Worm (Caenorhabditis elegans): Measurements from ENCODE around the gene W10G11.1.

The W10G11.1 gene

DNA sequence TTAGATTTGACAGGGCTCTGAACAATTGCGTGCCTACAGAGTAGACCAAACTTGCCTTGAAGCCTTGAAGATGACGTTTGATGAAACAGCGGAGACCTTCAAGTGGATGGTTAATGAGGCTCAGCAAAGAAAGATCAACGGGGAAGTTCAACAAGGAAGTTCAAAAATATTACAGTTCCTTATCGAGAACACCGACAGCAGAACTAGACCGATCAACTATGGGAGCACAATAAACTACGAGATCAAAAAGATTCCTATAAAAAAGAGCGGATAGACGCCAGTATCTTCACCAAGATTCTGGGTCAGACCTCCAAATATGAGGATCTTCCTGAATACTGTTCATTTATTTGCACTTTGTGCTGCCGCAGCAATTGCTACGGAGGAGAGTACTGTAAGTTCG is 19.3 kb upstream of the W10G11.1 start, which contains the start of gene clec-134:
clec-134 (plus strand) TSS at position 301 of the 400 bp plus-strand sequence.
- no peak for TF ChIP-seq ets-5 (GFP tag; IDR thresholded peaks at IDR 0.05)
- TF ChIP-seq mdl-1 (tag; optimal IDR thresholded peaks at IDR 0.05) = no peak
- no peak for TF ChIP-seq alr-1 (tag; optimal IDR thresholded peaks at IDR 0.05; ENCODE audit: borderline replicate concordance)
- TF ChIP-seq nhr-19 (GFP tag; conservative IDR thresholded peaks at IDR 0.05) = no peak
- no peak for TF ChIP-seq fkh-10 (GFP tag; optimal IDR thresholded peaks at IDR 0.05)
- TF ChIP-seq irx-1 (tag; optimal IDR thresholded peaks at IDR 0.05) = no peak
- TF ChIP-seq sox-4 (tag; optimal IDR thresholded peaks at IDR 0.05) = no peak
- no peak for TF ChIP-seq unc-30 (tag; optimal IDR thresholded peaks at IDR 0.05)
- no peak for TF ChIP-seq hpl-2 (GFP tag; optimal IDR thresholded peaks at IDR 0.05)

DNA sequence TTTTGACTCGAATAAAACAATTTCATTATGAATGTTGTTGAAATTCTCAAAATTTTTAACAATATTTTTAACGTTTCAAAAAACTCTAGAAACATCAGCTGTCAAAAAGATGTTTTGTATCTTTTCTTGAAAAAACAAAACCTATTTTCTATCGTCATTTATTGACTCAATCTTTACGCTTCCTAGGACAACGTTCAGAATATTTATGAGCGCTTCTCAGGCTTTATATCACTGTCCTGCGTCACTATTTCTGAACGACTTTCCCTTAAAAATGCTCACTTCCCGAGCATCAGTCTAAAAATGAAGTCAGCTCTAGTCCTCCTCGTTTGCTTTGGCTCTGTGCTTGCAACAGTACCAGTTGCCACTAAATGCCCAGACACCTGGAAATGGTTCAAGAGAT is 17.6 kb upstream of the W10G11.1 start, which contains the start of gene clec-133:
clec-133 (plus strand) TSS at position 301 of the 400 bp plus-strand sequence.
- TF ChIP-seq ztf-4 (tag; optimal IDR thresholded peaks at IDR 0.05) (no peak), irx-1 (tag; optimal IDR thresholded peaks at IDR 0.05) (no peak), tbx-2 (tag; optimal IDR thresholded peaks at IDR 0.05) (no peak)

DNA sequence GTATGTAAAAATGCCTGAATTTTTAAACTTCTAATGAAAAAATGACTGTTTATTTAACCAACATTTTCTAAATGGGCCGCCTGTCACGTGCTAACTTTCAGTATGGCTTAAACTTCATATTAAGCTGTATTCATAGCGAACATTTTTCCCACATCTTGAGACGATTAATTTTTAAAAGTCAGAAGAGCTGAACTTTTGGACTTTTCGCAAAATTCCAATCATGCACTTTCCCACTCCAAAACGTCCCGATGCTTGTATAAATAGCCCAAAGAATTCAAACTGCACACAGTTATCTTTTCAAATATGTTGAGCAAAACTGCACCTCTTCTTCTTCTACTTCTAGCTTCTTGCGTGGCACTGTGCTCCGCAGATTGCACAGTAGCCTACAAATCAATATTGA is 16.2 kb upstream of the W10G11.1 start, which contains the start of gene clec-132:
clec-132 (plus strand) TSS at position 301 of the 400 bp plus-strand sequence.
- TF ChIP-seq lin-15B (tag; optimal IDR thresholded peaks at IDR 0.05) (no peak), unc-86 (tag; optimal IDR thresholded peaks at IDR 0.05) (no peak), ztf-4 (tag; optimal IDR thresholded peaks at IDR 0.05) (no peak), ceh-88 (GFP tag; IDR thresholded peaks at IDR 0.05) (no peak), nhr-76 (tag; optimal IDR thresholded peaks at IDR 0.05) (no peak), ets-5 (GFP tag; IDR thresholded peaks at IDR 0.05) (no peak), grh-1 (GFP tag; IDR thresholded peaks at IDR 0.05) (no peak), isw-1 (GFP tag; IDR thresholded peaks at IDR 0.05) (no peak), Y116A8C.19 (tag; optimal IDR thresholded peaks at IDR 0.05; ENCODE audit: borderline replicate concordance) (no peak), dpl-1 (GFP tag; optimal IDR thresholded peaks at IDR 0.05) (no peak), vab-15 (tag; optimal IDR thresholded peaks at IDR 0.05) (no peak), tbx-2 (tag; optimal IDR thresholded peaks at IDR 0.05) (no peak), sup-37 (GFP tag; optimal IDR thresholded peaks at IDR 0.05) (no peak)

DNA sequence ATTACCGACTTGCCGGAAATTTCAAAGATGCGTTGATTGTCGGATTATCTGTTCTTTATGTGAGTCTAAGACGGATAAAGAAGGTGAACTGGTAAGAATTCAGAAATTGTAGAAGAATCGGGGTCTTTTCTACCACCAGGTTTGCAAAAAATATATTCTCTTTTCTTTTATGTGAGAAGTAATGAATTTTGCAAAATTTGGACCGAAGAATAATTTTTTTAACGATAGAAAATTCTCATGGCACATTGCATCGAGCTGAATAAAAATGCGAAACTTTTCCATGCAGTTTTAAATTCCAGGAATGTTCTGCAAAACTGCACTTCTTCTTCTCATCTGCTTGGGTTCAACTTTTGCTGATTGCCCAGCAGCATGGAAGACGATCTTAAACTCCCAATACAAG is 12.8 kb upstream of the W10G11.1 start, which contains the start of gene clec-130:
clec-130 (plus strand) TSS at position 301 of the 400 bp plus-strand sequence.
- TF ChIP-seq ets-5 (GFP tag; IDR thresholded peaks at IDR 0.05) = no peak
- no peak for TF ChIP-seq elt-3 (tag; optimal IDR thresholded peaks at IDR 0.05)
- no peak for TF ChIP-seq tlp-1 (tag; optimal IDR thresholded peaks at IDR 0.05)
- TF ChIP-seq ceh-82 (tag; optimal IDR thresholded peaks at IDR 0.05) = no peak
- TF ChIP-seq nhr-20 (tag; optimal IDR thresholded peaks at IDR 0.05) = no peak
- no peak for TF ChIP-seq F16B12.6 (tag; optimal IDR thresholded peaks at IDR 0.05)
- TF ChIP-seq grh-1 (GFP tag; IDR thresholded peaks at IDR 0.05) = no peak
- TF ChIP-seq lir-3 (tag; optimal IDR thresholded peaks at IDR 0.05; ENCODE audit: poor library complexity) = no peak
- no peak for TF ChIP-seq alr-1 (tag; optimal IDR thresholded peaks at IDR 0.05; ENCODE audit: borderline replicate concordance)
- TF ChIP-seq ztf-11 (tag; optimal IDR thresholded peaks at IDR 0.05) = no peak
- TF ChIP-seq nhr-76 (tag; optimal IDR thresholded peaks at IDR 0.05) = no peak
- TF ChIP-seq snu-23 (GFP tag; optimal IDR thresholded peaks at IDR 0.05) = no peak
- TF ChIP-seq fkh-4 (tag; optimal IDR thresholded peaks at IDR 0.05; ENCODE audit: borderline replicate concordance) = no peak
- no peak for TF ChIP-seq swsn-7 (tag; optimal IDR thresholded peaks at IDR 0.05)
- no peak for TF ChIP-seq blmp-1 (tag; optimal IDR thresholded peaks at IDR 0.05)
- no peak for TF ChIP-seq nhr-84 (tag; optimal IDR thresholded peaks at IDR 0.05)
- no peak for TF ChIP-seq C04F5.9 (tag; optimal IDR thresholded peaks at IDR 0.05)
- TF ChIP-seq sup-37 (GFP tag; optimal IDR thresholded peaks at IDR 0.05) = no peak
- TF ChIP-seq rnt-1 (tag; optimal IDR thresholded peaks at IDR 0.05) = no peak

Data from whole organism, L1 larva.